Worm (Caenorhabditis elegans) whole organism, L4 larva: ENCODE results near the gene ZC262.2.

Source experiments
- T26A8.4 ChIP-seq: fragments of 200-800 bp; sonication (Bioruptor generic); IDR thresholded peaks from 2 replicates; pipeline ENCODE4 v1.3.6; 2022; ENCODE audit warnings: missing genetic modification characterization, missing compliant biosample characterization
- ceh-62 ChIP-seq: sonication (generic microtip); optimal IDR thresholded peaks from 2 replicates; lab custom pipeline; 2017; ENCODE audit warnings: missing biosample characterization, missing genetic modification characterization
- ceh-82 ChIP-seq: sonication (generic microtip); optimal IDR thresholded peaks from 2 replicates; lab custom pipeline; 2017; ENCODE audit warnings: missing biosample characterization, missing genetic modification characterization
- cey-2 ChIP-seq: sonication (generic microtip); optimal IDR thresholded peaks from 3 replicates; lab custom pipeline; 2017; ENCODE audit warnings: missing genetic modification characterization, mild to moderate bottlenecking, missing compliant biosample characterization, antibody characterized with exemption, borderline replicate concordance; ENCODE audit not compliant: insufficient read depth
- daf-19 ChIP-seq: fragments of 200-800 bp; sonication (Bioruptor generic); conservative IDR thresholded peaks from 2 replicates; pipeline ENCODE4 v1.3.6; 2022; ENCODE audit warnings: missing genetic modification characterization, missing compliant biosample characterization
- fkh-10 ChIP-seq: fragments of 150-350 bp; optimal IDR thresholded peaks from 2 replicates; lab custom pipeline; 2014; ENCODE audit warnings: missing biosample characterization, missing genetic modification reagents, missing genetic modification characterization
- hif-1 ChIP-seq, 2 experiments: sonication (generic microtip); optimal IDR thresholded peaks; 2 replicates each; lab custom pipeline; 2016 to 2017; ENCODE audit warnings: missing compliant biosample characterization in 2 of 2, missing genetic modification characterization in 2 of 2, missing genetic modification reagents in 2 of 2, missing genotype in 2 of 2, mild to moderate bottlenecking in 1 of 2
- hlh-11 ChIP-seq: fragments of 200-800 bp; sonication (Bioruptor generic); optimal IDR thresholded peaks from 2 replicates; lab custom pipeline; 2018; ENCODE audit warnings: mild to moderate bottlenecking, missing genetic modification characterization, missing compliant biosample characterization
- mxl-3 ChIP-seq: fragments of 200-800 bp; sonication (Bioruptor generic); optimal IDR thresholded peaks from 2 replicates; lab custom pipeline; 2018; ENCODE audit warnings: mild to moderate bottlenecking, missing genetic modification characterization, missing compliant biosample characterization
- nhr-25 ChIP-seq: sonication (generic microtip); optimal IDR thresholded peaks from 2 replicates; lab custom pipeline; 2017; ENCODE audit warnings: missing genetic modification characterization, mild to moderate bottlenecking, missing compliant biosample characterization, antibody characterized with exemption, moderate library complexity, borderline replicate concordance; ENCODE audit not compliant: insufficient read depth
- nhr-48 ChIP-seq: sonication (generic microtip); optimal IDR thresholded peaks from 2 replicates; lab custom pipeline; 2016; ENCODE audit warnings: mild to moderate bottlenecking, missing genetic modification characterization, missing compliant biosample characterization
- saeg-2 ChIP-seq: fragments of 200-800 bp; sonication (Bioruptor generic); IDR thresholded peaks from 2 replicates; pipeline ENCODE4 v1.3.6; 2022; ENCODE audit warnings: missing genetic modification reagents, missing genetic modification characterization, missing compliant biosample characterization
- unc-130 ChIP-seq: sonication (generic microtip); optimal IDR thresholded peaks from 2 replicates; lab custom pipeline; 2016; ENCODE audit warnings: missing genetic modification reagents, missing genetic modification characterization, missing compliant biosample characterization
- unc-62 ChIP-seq, 3 experiments: fragments of 150-350 bp in 1 of 3; sonication (generic microtip); optimal IDR thresholded peaks in 2 of 3; peaks in 1 of 3; 1 replicate in 1 of 3; 2 replicates in 2 of 3; lab custom pipeline; 2014 to 2017; ENCODE audit warnings: missing biosample characterization in 3 of 3, missing genetic modification characterization in 3 of 3, missing genetic modification reagents in 3 of 3, missing genotype in 1 of 3

ce11 chrIII:8331779-8332178 is at the start of gene ZC262.2, which contains the start of gene mrps-18A:
- no peak for TF ChIP-seq unc-130 (GFP tag; lab: Kevin White, UChicago)
- no peak for TF ChIP-seq ceh-62
- no peak for TF ChIP-seq hlh-11 (tag; lab: Kevin White, UChicago)
- TF ChIP-seq ceh-82 (tag; lab: Kevin White, UChicago) = no peak
- no peak for TF ChIP-seq unc-62 (GFP tag; optimal IDR thresholded peaks at IDR 0.05 in 1 of 2; lab: Kevin White, UChicago)
- TF ChIP-seq unc-62 (tag; optimal IDR thresholded peaks at IDR 0.05; lab: Kevin White, UChicago) = no peak
- TF ChIP-seq fkh-10 (GFP tag; lab: Kevin White, UChicago) = no peak
- no peak for TF ChIP-seq mxl-3
- no peak for TF ChIP-seq cey-2 (tag; lab: Kevin White, UChicago)
- no peak for TF ChIP-seq saeg-2 (GFP tag; lab: Robert Waterston, UW)
- no peak for TF ChIP-seq daf-19
- no peak for TF ChIP-seq nhr-48 (tag; lab: Kevin White, UChicago)
- TF ChIP-seq nhr-25 (tag; lab: Kevin White, UChicago) = no peak
- TF ChIP-seq hif-1 (tag; optimal IDR thresholded peaks at IDR 0.05; lab: Kevin White, UChicago) = no peak
- no peak for TF ChIP-seq T26A8.4 (GFP tag; lab: Robert Waterston, UW)
